Fruit fly (Drosophila melanogaster) whole organism, embryonic: ENCODE data around the gene CG32700.

ENCODE experiments used
- BtbVII ChIP-seq: fragments of 200-800 bp; sonication (Bioruptor generic); optimal IDR thresholded peaks from 3 replicates; lab custom pipeline; 2017; ENCODE audit warnings: missing biosample characterization, mild to moderate bottlenecking, missing genetic modification characterization
- CG10366 ChIP-seq: fragments of 200-800 bp; sonication (Bioruptor generic); IDR thresholded peaks from 2 replicates; pipeline ENCODE4 v1.3.6; 2022; ENCODE audit warnings: missing biosample characterization, missing genetic modification characterization
- CG11695 ChIP-seq: fragments of 200-800 bp; sonication (Bioruptor generic); IDR thresholded peaks from 3 replicates; pipeline ENCODE4 v1.3.6; 2022; ENCODE audit warnings: missing biosample characterization, missing genetic modification characterization
- CG13287 ChIP-seq: fragments of 200-800 bp; sonication (Bioruptor generic); IDR thresholded peaks from 2 replicates; pipeline ENCODE4 v1.3.6; 2022; ENCODE audit warnings: missing biosample characterization, missing genetic modification characterization; ENCODE audit not compliant: partially characterized antibody
- CG13894 ChIP-seq: fragments of 200-800 bp; sonication (Bioruptor generic); optimal IDR thresholded peaks from 3 replicates; lab custom pipeline; 2018; ENCODE audit warnings: missing biosample characterization, mild to moderate bottlenecking, missing genetic modification characterization, moderate library complexity
- CG15514 ChIP-seq: fragments of 200-800 bp; sonication (Bioruptor generic); optimal IDR thresholded peaks from 3 replicates; lab custom pipeline; 2017; ENCODE audit warnings: missing biosample characterization, missing genetic modification characterization, mild to moderate bottlenecking, moderate library complexity, missing genetic modification reagents
- CG2129 ChIP-seq: fragments of 200-800 bp; sonication (Bioruptor generic); IDR thresholded peaks from 2 replicates; pipeline ENCODE4 v1.3.6; 2022; ENCODE audit warnings: missing biosample characterization, missing genetic modification characterization; ENCODE audit not compliant: partially characterized antibody
- CG31441 ChIP-seq: fragments of 200-800 bp; sonication (Bioruptor generic); IDR thresholded peaks from 2 replicates; pipeline ENCODE4 v1.3.6; 2022; ENCODE audit warnings: missing biosample characterization, missing genetic modification characterization
- CG3995 ChIP-seq: fragments of 200-800 bp; sonication (Bioruptor generic); optimal IDR thresholded peaks from 3 replicates; lab custom pipeline; 2016; ENCODE audit warnings: missing biosample characterization, missing genetic modification characterization
- CG4424 ChIP-seq: fragments of 200-800 bp; sonication (Bioruptor generic); optimal IDR thresholded peaks from 3 replicates; lab custom pipeline; 2016; ENCODE audit warnings: missing biosample characterization, missing genetic modification characterization
- CG5180 ChIP-seq: fragments of 200-800 bp; sonication (Bioruptor generic); optimal IDR thresholded peaks from 3 replicates; lab custom pipeline; 2017; ENCODE audit warnings: missing biosample characterization, missing genetic modification characterization, mild to moderate bottlenecking, moderate library complexity, missing genetic modification reagents
- CG6791 ChIP-seq: fragments of 200-800 bp; sonication (Bioruptor generic); IDR thresholded peaks from 3 replicates; pipeline ENCODE4 v1.3.6; 2022; ENCODE audit warnings: missing biosample characterization, missing genetic modification characterization; ENCODE audit not compliant: partially characterized antibody
- CTCF ChIP-seq: fragments of 200-800 bp; sonication (Bioruptor generic); optimal IDR thresholded peaks from 2 replicates; lab custom pipeline; 2017; ENCODE audit warnings: missing biosample characterization, mild to moderate bottlenecking, missing genetic modification characterization, moderate library complexity
- Deaf1 ChIP-seq: fragments of 200-800 bp; optimal IDR thresholded peaks from 3 replicates; lab custom pipeline; 2019; ENCODE audit warnings: missing biosample characterization, mild to moderate bottlenecking, missing genetic modification characterization, moderate library complexity
- E2f2 ChIP-seq: fragments of 200-800 bp; sonication (Bioruptor generic); IDR thresholded peaks from 2 replicates; pipeline ENCODE4 v1.3.6; 2022; ENCODE audit warnings: missing biosample characterization, missing genetic modification characterization
- Fer1 ChIP-seq: fragments of 200-800 bp; sonication (Bioruptor generic); optimal IDR thresholded peaks from 2 replicates; lab custom pipeline; 2017; ENCODE audit warnings: missing biosample characterization, mild to moderate bottlenecking, missing genetic modification characterization
- Hmr ChIP-seq: fragments of 200-800 bp; sonication (Bioruptor generic); optimal IDR thresholded peaks from 3 replicates; lab custom pipeline; 2017; ENCODE audit warnings: mild to moderate bottlenecking, missing biosample characterization, missing genetic modification reagents, missing genetic modification characterization
- Jarid2 ChIP-seq: fragments of 200-800 bp; sonication (Bioruptor generic); optimal IDR thresholded peaks from 3 replicates; lab custom pipeline; 2017; ENCODE audit warnings: mild to moderate bottlenecking, missing biosample characterization, missing genetic modification reagents, missing genetic modification characterization
- MBD-R2 ChIP-seq: fragments of 200-800 bp; sonication (Bioruptor generic); IDR thresholded peaks from 2 replicates; pipeline ENCODE4 v1.3.6; 2022; ENCODE audit warnings: missing biosample characterization, missing genetic modification characterization
- NC2α ChIP-seq: fragments of 200-800 bp; sonication (Bioruptor generic); optimal IDR thresholded peaks from 2 replicates; lab custom pipeline; 2016; ENCODE audit warnings: missing biosample characterization, missing genetic modification characterization
- Oaz ChIP-seq: fragments of 200-800 bp; sonication (Bioruptor generic); IDR thresholded peaks from 2 replicates; pipeline ENCODE4 v1.3.6; 2022; ENCODE audit warnings: missing biosample characterization, missing genetic modification characterization
- Opbp ChIP-seq: fragments of 200-800 bp; sonication (Bioruptor generic); IDR thresholded peaks from 3 replicates; pipeline ENCODE4 v1.3.6; 2022; ENCODE audit warnings: missing biosample characterization, missing genetic modification characterization; ENCODE audit not compliant: partially characterized antibody
- Optix ChIP-seq: fragments of 200-800 bp; sonication (Bioruptor generic); IDR thresholded peaks from 3 replicates; pipeline ENCODE4 v1.3.6; 2022; ENCODE audit warnings: missing biosample characterization, missing genetic modification characterization
- ac ChIP-seq: fragments of 200-800 bp; sonication (Bioruptor generic); optimal IDR thresholded peaks from 3 replicates; lab custom pipeline; 2017; ENCODE audit warnings: missing biosample characterization, mild to moderate bottlenecking, missing genetic modification characterization
- ara ChIP-seq: fragments of 200-800 bp; sonication (Bioruptor generic); IDR thresholded peaks from 2 replicates; pipeline ENCODE4 v1.3.6; 2022; ENCODE audit warnings: missing biosample characterization, missing genetic modification characterization
- bbx ChIP-seq: fragments of 200-800 bp; sonication (Bioruptor generic); IDR thresholded peaks from 2 replicates; pipeline ENCODE4 v1.3.6; 2022; ENCODE audit warnings: missing biosample characterization, missing genetic modification characterization; ENCODE audit not compliant: partially characterized antibody
- br ChIP-seq: fragments of >200 bp; optimal IDR thresholded peaks from 2 replicates; lab custom pipeline; 2017
- chinmo ChIP-seq: fragments of 200-800 bp; sonication (Bioruptor generic); IDR thresholded peaks from 4 replicates; pipeline ENCODE4 v1.3.6; 2022; ENCODE audit warnings: missing biosample characterization, missing genetic modification characterization; ENCODE audit not compliant: partially characterized antibody
- chn ChIP-seq: fragments of 200-800 bp; sonication (Bioruptor generic); optimal IDR thresholded peaks from 2 replicates; lab custom pipeline; 2016; ENCODE audit warnings: missing biosample characterization, missing genetic modification characterization
- ci ChIP-seq: fragments of 200-800 bp; sonication (Bioruptor generic); IDR thresholded peaks from 3 replicates; pipeline ENCODE4 v1.3.6; 2022; ENCODE audit warnings: missing biosample characterization, missing genetic modification characterization
- gcm2 ChIP-seq: fragments of 200-800 bp; sonication (Bioruptor generic); optimal IDR thresholded peaks from 2 replicates; lab custom pipeline; 2016; ENCODE audit warnings: missing biosample characterization, missing genetic modification characterization
- hkb ChIP-seq, 2 experiments: fragments of 200-800 bp in 1 of 2; fragments of >200 bp in 1 of 2; sonication (Bioruptor generic) in 1 of 2; IDR thresholded peaks in 1 of 2; optimal IDR thresholded peaks in 1 of 2; 2 replicates each; pipeline versions ENCODE4 v1.3.6 to Lab custom; 2017 to 2022; ENCODE audit warnings: missing biosample characterization in 1 of 2, missing genetic modification characterization in 1 of 2
- jing ChIP-seq: fragments of 200-800 bp; sonication (Bioruptor generic); optimal IDR thresholded peaks from 2 replicates; lab custom pipeline; 2018; ENCODE audit warnings: missing biosample characterization, mild to moderate bottlenecking, missing genetic modification characterization
- ken ChIP-seq: fragments of 200-800 bp; sonication (Bioruptor generic); IDR thresholded peaks from 3 replicates; pipeline ENCODE4 v1.3.6; 2022; ENCODE audit warnings: missing biosample characterization, missing genetic modification characterization
- pita ChIP-seq: fragments of 200-800 bp; sonication (Bioruptor generic); optimal IDR thresholded peaks from 2 replicates; lab custom pipeline; 2017; ENCODE audit warnings: missing biosample characterization, mild to moderate bottlenecking, missing genetic modification characterization
- scrt ChIP-seq: fragments of 200-800 bp; sonication (Bioruptor generic); optimal IDR thresholded peaks from 2 replicates; lab custom pipeline; 2018; ENCODE audit warnings: missing biosample characterization, mild to moderate bottlenecking, missing genetic modification characterization, moderate library complexity
- sens ChIP-seq: fragments of 200-800 bp; sonication (Bioruptor generic); peaks from one replicate; lab custom pipeline; 2016; ENCODE audit warnings: missing biosample characterization, missing genetic modification characterization
- sna ChIP-seq: fragments of 200-800 bp; sonication (Bioruptor generic); IDR thresholded peaks from 2 replicates; pipeline ENCODE4 v1.3.6; 2022; ENCODE audit warnings: missing biosample characterization, missing genetic modification characterization; ENCODE audit not compliant: partially characterized antibody
- stwl ChIP-seq: fragments of 200-800 bp; sonication (Bioruptor generic); optimal IDR thresholded peaks from 3 replicates; lab custom pipeline; 2018; ENCODE audit warnings: missing biosample characterization, mild to moderate bottlenecking, missing genetic modification characterization, moderate library complexity
- tup ChIP-seq: fragments of 200-800 bp; sonication (Bioruptor generic); optimal IDR thresholded peaks from 2 replicates; lab custom pipeline; 2016; ENCODE audit warnings: missing biosample characterization, mild to moderate bottlenecking, missing genetic modification characterization, moderate library complexity

CG32700 gene

dm6 chrX:9550565-9551145 lies at the start of gene CG32700:
Gene CG32700 (minus strand): TSS chrX:9550838.
- TF ChIP-seq tup (GFP tag; lab: Kevin White, UChicago) (no peak), ac (GFP tag; lab: Kevin White, UChicago) (no peak), Jarid2 (GFP tag; lab: Kevin White, UChicago) (peak; percentile 21), Opbp (GFP tag; lab: Robert Waterston, UW) (0 out of 3 replicates have a peak, but pooled peaks have one; percentile 36), CG3995 (GFP tag; lab: Kevin White, UChicago) (peak; percentile 97), br (no peak), scrt (GFP tag; lab: Kevin White, UChicago) (peak; percentile 76), chinmo (0 out of 4 replicates have a peak, but pooled peaks have one; percentile 50), Deaf1 (tag; lab: Kevin White, UChicago) (peak; percentile 81), CG5180 (GFP tag; lab: Kevin White, UChicago) (no peak), Hmr (GFP tag; lab: Kevin White, UChicago) (peak; percentile 13), Optix (GFP tag; lab: Robert Waterston, UW) (no peak), gcm2 (GFP tag; lab: Kevin White, UChicago) (no peak), stwl (tag; lab: Kevin White, UChicago) (peak; percentile 13), bbx (GFP tag; lab: Robert Waterston, UW) (peak; percentile 34; the same call in 1 of the 2 replicates), BtbVII (GFP tag; lab: Kevin White, UChicago) (peak; percentile 4), NC2α (no peak), CTCF (GFP tag; lab: Kevin White, UChicago) (peak; percentile 92), CG15514 (GFP tag; lab: Kevin White, UChicago) (no peak), Oaz (GFP tag; lab: Robert Waterston, UW) (no peak), MBD-R2 (GFP tag; lab: Robert Waterston, UW) (no peak), CG10366 (GFP tag; lab: Robert Waterston, UW) (no peak), CG6791 (GFP tag; lab: Robert Waterston, UW) (0 out of 3 replicates have a peak, but pooled peaks have one; percentile 22), CG2129 (GFP tag; lab: Robert Waterston, UW) (no peak), CG13287 (GFP tag; lab: Robert Waterston, UW) (peak; percentile 26; the same call in 1 of the 2 replicates), CG31441 (GFP tag; lab: Robert Waterston, UW) (peak; percentile 64), sna (GFP tag; lab: Robert Waterston, UW) (0 out of 2 replicates have a peak, but pooled peaks have one; percentile 16), CG13894 (tag; lab: Kevin White, UChicago) (peak; percentile 25), CG11695 (GFP tag; lab: Robert Waterston, UW) (0 out of 3 replicates have a peak, but pooled peaks have one; percentile 24), pita (GFP tag; lab: Kevin White, UChicago) (peak; percentile 14), sens (peak; percentile 42), ara (GFP tag; lab: Robert Waterston, UW) (no peak), chn (GFP tag; lab: Kevin White, UChicago) (no peak), CG4424 (GFP tag; lab: Kevin White, UChicago) (peak; percentile 8), ken (GFP tag; lab: Robert Waterston, UW) (no peak), ci (GFP tag; lab: Robert Waterston, UW) (peak; percentile 40; the same call in 1 of the 3 replicates), Fer1 (GFP tag; lab: Kevin White, UChicago) (peak; percentile 10), E2f2 (GFP tag; lab: Robert Waterston, UW) (peak; percentile 28; the same call in 1 of the 2 replicates), hkb (optimal IDR thresholded peaks at IDR 0.05; lab: Kevin White, UChicago) (no peak), hkb (GFP tag; IDR thresholded peaks at IDR 0.05; lab: Robert Waterston, UW) (peak; percentile 41; the same call in 1 of the 2 replicates), jing (GFP tag; lab: Kevin White, UChicago) (no peak)
